Worm (Caenorhabditis elegans): Measurements from ENCODE around the gene F44B9.5.

- TF ChIP-seq unc-86 (tag; optimal IDR thresholded peaks at IDR 0.05) = no peak
- TF ChIP-seq nfya-1 (tag; optimal IDR thresholded peaks at IDR 0.05) = no peak
- TF ChIP-seq tbx-2 (tag; optimal IDR thresholded peaks at IDR 0.05) = no peak
- TF ChIP-seq dmd-4 (tag; optimal IDR thresholded peaks at IDR 0.05; ENCODE audit: borderline replicate concordance) = no peak
- TF ChIP-seq pqm-1 (tag; optimal IDR thresholded peaks at IDR 0.05) = no peak
- no peak for TF ChIP-seq mec-3 (tag; optimal IDR thresholded peaks at IDR 0.05; ENCODE audit: borderline replicate concordance)
- no peak for TF ChIP-seq nhr-11 (tag; optimal IDR thresholded peaks at IDR 0.05)
- TF ChIP-seq unc-3 (GFP tag; conservative IDR thresholded peaks at IDR 0.05) = no peak
- TF ChIP-seq unc-3 (tag; optimal IDR thresholded peaks at IDR 0.05) = no peak
- no peak for TF ChIP-seq sox-2 (GFP tag; IDR thresholded peaks at IDR 0.05)
Measured at ce11 chrIII:8017053-8017452, 715 bp upstream of the F44B9.5 start.
